Fruit fly (Drosophila melanogaster): ENCODE data around the gene Pgant5.

Pgant5 gene

DNA sequence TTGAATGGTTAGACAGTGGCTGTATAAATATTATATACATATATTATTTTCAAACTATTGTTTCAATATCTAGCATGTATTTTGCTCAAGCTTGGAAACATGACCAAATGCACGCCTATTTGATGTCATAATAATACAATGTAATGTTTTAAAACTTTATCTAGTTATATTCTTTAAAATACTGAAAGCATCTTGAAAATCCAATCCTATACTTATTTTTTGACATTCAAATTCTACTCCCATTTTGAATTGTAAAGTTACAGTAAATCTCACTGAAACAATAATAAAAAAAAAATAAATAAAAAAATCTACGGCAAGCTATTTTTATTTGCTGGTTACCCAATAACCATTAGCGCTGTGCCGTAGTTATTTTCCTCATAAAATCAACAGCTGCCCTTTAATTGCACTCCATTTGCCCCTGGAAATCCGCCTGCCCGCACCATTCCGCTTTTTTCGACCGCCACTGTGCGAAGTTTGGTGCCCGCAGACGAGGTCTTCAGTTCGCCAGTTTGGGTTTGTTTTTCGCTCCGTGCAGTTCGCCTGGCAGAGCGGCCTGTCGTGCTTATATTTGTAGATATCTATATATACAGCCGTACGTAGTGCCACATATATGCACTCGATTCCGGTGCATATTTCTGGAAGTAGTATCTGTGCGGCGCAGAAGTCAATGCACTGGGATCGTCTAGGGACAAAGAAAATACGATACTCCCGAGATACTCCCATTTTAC lies 48.3 kb downstream of the Pgant5 start (continued):
- TF ChIP-seq phol (tag; optimal IDR thresholded peaks at IDR 0.05), result peak; percentile 65
- TF ChIP-seq Aef1 (GFP tag; IDR thresholded peaks at IDR 0.05), result peak; percentile 30; the same call in 1 of the 3 replicates
- TF ChIP-seq CG31388 (GFP tag; optimal IDR thresholded peaks at IDR 0.05), result no peak
- TF ChIP-seq hbn (GFP tag; IDR thresholded peaks at IDR 0.05; ENCODE audit: partially characterized antibody), result no peak
- TF ChIP-seq sug (tag; optimal IDR thresholded peaks at IDR 0.05), result no peak
- no peak for TF ChIP-seq Bgb (GFP tag; IDR thresholded peaks at IDR 0.05; ENCODE audit: partially characterized antibody)
- peak; percentile 56 for TF ChIP-seq sens-2 (GFP tag; IDR thresholded peaks at IDR 0.05)
- peak; percentile 54 for TF ChIP-seq ind (GFP tag; optimal IDR thresholded peaks at IDR 0.05)
- no peak for TF ChIP-seq chinmo (GFP tag; IDR thresholded peaks at IDR 0.05; ENCODE audit: partially characterized antibody)
- no peak for TF ChIP-seq slp2 (GFP tag; optimal IDR thresholded peaks at IDR 0.05)
- 0 out of 3 replicates have a peak, but pooled peaks have one; percentile 39 for TF ChIP-seq so (GFP tag; IDR thresholded peaks at IDR 0.05)
- TF ChIP-seq CG8924 (tag; optimal IDR thresholded peaks at IDR 0.05), result peak; percentile 57
- no peak for TF ChIP-seq salm (tag; optimal IDR thresholded peaks at IDR 0.05)
- TF ChIP-seq CG4282 (GFP tag; optimal IDR thresholded peaks at IDR 0.05), result no peak
- peak; percentile 31; the same call in 1 of the 2 replicates for TF ChIP-seq CG14667 (GFP tag; IDR thresholded peaks at IDR 0.05)
- peak; percentile 48 for TF ChIP-seq repo (GFP tag; optimal IDR thresholded peaks at IDR 0.05)
- TF ChIP-seq caup (GFP tag; optimal IDR thresholded peaks at IDR 0.05; ENCODE audit: severe bottlenecking), result peak; percentile 16
- TF ChIP-seq CG9932 (GFP tag; IDR thresholded peaks at IDR 0.05), result peak; percentile 51
- peak; percentile 8 for TF ChIP-seq CG10431 (GFP tag; optimal IDR thresholded peaks at IDR 0.05)
- no peak for TF ChIP-seq vnd (GFP tag; IDR thresholded peaks at IDR 0.05; ENCODE audit: partially characterized antibody)
- TF ChIP-seq CG11247 (GFP tag; IDR thresholded peaks at IDR 0.05), result peak; percentile 16; the same call in 1 of the 2 replicates
- TF ChIP-seq Tbp (GFP tag; optimal IDR thresholded peaks at IDR 0.05), result no peak
- no peak for TF ChIP-seq CG12299 (tag; optimal IDR thresholded peaks at IDR 0.05)
- peak in 1 of 3 experiments; percentile 41 for TF ChIP-seq lola (GFP tag; optimal IDR thresholded peaks at IDR 0.05)
- TF ChIP-seq CG12659 (GFP tag; optimal IDR thresholded peaks at IDR 0.05), result peak; percentile 65
- peak; percentile 25 for TF ChIP-seq HLH3B (GFP tag; IDR thresholded peaks at IDR 0.05)
- no peak for TF ChIP-seq dati (GFP tag; IDR thresholded peaks at IDR 0.05)
- no peak for TF ChIP-seq Neu2 (GFP tag; optimal IDR thresholded peaks at IDR 0.05; ENCODE audit: borderline replicate concordance)
- no peak for TF ChIP-seq btn (GFP tag; optimal IDR thresholded peaks at IDR 0.05)
- peak; percentile 41 for TF ChIP-seq Hr3 (GFP tag; optimal IDR thresholded peaks at IDR 0.05)
- no peak for TF ChIP-seq Dfd (GFP tag; optimal IDR thresholded peaks at IDR 0.05)
- peak; percentile 2 for TF ChIP-seq CG2875 (GFP tag; optimal IDR thresholded peaks at IDR 0.05)
- no peak for TF ChIP-seq CG3726 (GFP tag; IDR thresholded peaks at IDR 0.05)
- peak; percentile 35; the same call in 1 of the 3 replicates for TF ChIP-seq croc (GFP tag; conservative IDR thresholded peaks at IDR 0.05)
- peak; percentile 41; the same call in 1 of the 2 replicates for TF ChIP-seq CG11696 (GFP tag; IDR thresholded peaks at IDR 0.05)
- no peak for TF ChIP-seq HmgD (GFP tag; optimal IDR thresholded peaks at IDR 0.05)
- no peak for TF ChIP-seq TFAM (GFP tag; optimal IDR thresholded peaks at IDR 0.05)
- TF ChIP-seq CoRest (tag; optimal IDR thresholded peaks at IDR 0.05), result peak; percentile 49
- TF ChIP-seq shn (GFP tag; optimal IDR thresholded peaks at IDR 0.05), result peak; percentile 33
- TF ChIP-seq ftz-f1 (GFP tag; optimal IDR thresholded peaks at IDR 0.05), result peak; percentile 43
- TF ChIP-seq ERR (GFP tag; optimal IDR thresholded peaks at IDR 0.05), result no peak
- peak; percentile 70 for TF ChIP-seq CG13424 (tag; optimal IDR thresholded peaks at IDR 0.05)
- no peak for TF ChIP-seq sna (GFP tag; IDR thresholded peaks at IDR 0.05; ENCODE audit: partially characterized antibody)
- TF ChIP-seq ssp (GFP tag; IDR thresholded peaks at IDR 0.05), result no peak
- no peak for TF ChIP-seq CG7963 (GFP tag; IDR thresholded peaks at IDR 0.05; ENCODE audit: partially characterized antibody)
- no peak for TF ChIP-seq pho (GFP tag; optimal IDR thresholded peaks at IDR 0.05)
- TF ChIP-seq dysf (GFP tag; IDR thresholded peaks at IDR 0.05), result peak; percentile 44; the same call in 1 of the 3 replicates
- TF ChIP-seq CG18764 (GFP tag; optimal IDR thresholded peaks at IDR 0.05), result no peak
- TF ChIP-seq Adf1 (GFP tag; IDR thresholded peaks at IDR 0.05), result no peak
